Worm (Caenorhabditis elegans) whole organism, young adult: ENCODE results near the gene snrp-40.1.

Experiments used
- T26A5.8 ChIP-seq: sonication (generic microtip); optimal IDR thresholded peaks from 2 replicates; lab custom pipeline; 2016; ENCODE audit warnings: missing genetic modification characterization, missing compliant biosample characterization
- ama-1 ChIP-seq, 3 experiments: fragments of 150-350 bp in 1 of 3; sonication (generic microtip) in 2 of 3; optimal IDR thresholded peaks; 2 replicates each; lab custom pipeline; 2014 to 2018; ENCODE audit warnings: missing biosample characterization in 2 of 3, missing genetic modification characterization in 2 of 3, missing genetic modification reagents in 2 of 3
- attf-6 ChIP-seq: fragments of 200-800 bp; sonication (Bioruptor generic); IDR thresholded peaks from 2 replicates; pipeline ENCODE4 v1.3.6; 2022; ENCODE audit warnings: missing genetic modification reagents, missing genetic modification characterization, missing compliant biosample characterization
- snpc-4 ChIP-seq, 5 experiments: fragments of 150-350 bp in 1 of 5; sonication (generic microtip) in 4 of 5; optimal IDR thresholded peaks; 2 replicates each; lab custom pipeline; 2014 to 2018; ENCODE audit warnings: missing genetic modification characterization in 5 of 5, missing biosample characterization in 3 of 5, antibody characterized with exemption in 2 of 5, mild to moderate bottlenecking in 2 of 5, missing compliant biosample characterization in 2 of 5, missing genotype in 2 of 5, moderate library complexity in 2 of 5, missing genetic modification reagents in 1 of 5
- unc-62 ChIP-seq: fragments of 150-350 bp; optimal IDR thresholded peaks from 2 replicates; lab custom pipeline; 2014; ENCODE audit warnings: missing biosample characterization, missing genetic modification reagents, missing genetic modification characterization
- ztf-25 ChIP-seq: fragments of 200-800 bp; sonication (Bioruptor generic); IDR thresholded peaks from 2 replicates; pipeline ENCODE4 v1.3.6; 2022; ENCODE audit warnings: missing genetic modification reagents, missing genetic modification characterization, missing compliant biosample characterization

DNA sequence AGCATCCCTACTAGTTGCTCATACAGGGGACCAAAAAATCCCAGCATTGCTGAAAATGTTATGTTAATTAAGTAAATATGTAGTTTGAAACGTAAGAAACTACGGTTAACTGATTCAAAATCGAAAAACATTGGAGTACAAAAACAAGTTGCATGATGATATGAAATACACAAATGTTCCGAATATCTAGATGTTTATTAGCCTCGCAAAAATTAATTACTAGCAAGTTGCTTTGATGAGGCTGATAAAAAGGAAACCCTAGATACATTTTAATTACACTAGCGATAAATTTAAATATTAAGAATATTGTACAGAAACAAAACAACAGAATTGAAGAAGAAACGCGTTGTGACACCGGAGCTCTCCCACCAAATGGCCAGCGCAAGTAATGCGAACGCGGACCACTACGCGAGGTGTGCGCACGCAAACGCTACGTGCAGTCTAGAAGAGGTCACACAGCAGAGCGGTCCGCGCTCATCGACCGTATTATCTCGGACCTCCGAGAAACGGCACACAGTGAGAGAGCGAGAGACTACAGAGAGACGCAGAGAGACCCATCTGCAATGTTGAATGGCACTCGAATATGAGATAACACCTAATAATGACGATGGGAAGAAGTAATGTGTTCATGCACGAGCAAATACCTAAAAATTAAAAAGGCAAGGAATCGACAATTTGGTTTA lies 2.8 kb downstream of the snrp-40.1 start, which contains the start of gene inx-2:
- no peak for TF ChIP-seq attf-6 (GFP tag; lab: Robert Waterston, UW)
- TF ChIP-seq ztf-25 (GFP tag; lab: Robert Waterston, UW), result no peak
- no peak for TF ChIP-seq unc-62 (GFP tag; lab: Kevin White, UChicago)
- no peak for TF ChIP-seq snpc-4 (GFP tag; optimal IDR thresholded peaks at IDR 0.05; lab: Kevin White, UChicago)
- no peak for TF ChIP-seq snpc-4 (tag; optimal IDR thresholded peaks at IDR 0.05; lab: Kevin White, UChicago)
- no peak for TF ChIP-seq ama-1 (optimal IDR thresholded peaks at IDR 0.05; lab: Kevin White, UChicago)
- no peak for TF ChIP-seq ama-1 (GFP tag; optimal IDR thresholded peaks at IDR 0.05; lab: Kevin White, UChicago)
- TF ChIP-seq T26A5.8 (tag; lab: Kevin White, UChicago), result no peak
